Fruit fly (Drosophila melanogaster) whole organism, wandering third instar larva: ENCODE results near the gene CG6574.

Experiments
- Myc ChIP-seq: fragments of >200 bp; optimal IDR thresholded peaks from 2 replicates; lab custom pipeline; 2017
- ey ChIP-seq: fragments of 200-800 bp; sonication (Bioruptor generic); optimal IDR thresholded peaks from 2 replicates; lab custom pipeline; 2016; ENCODE audit warnings: missing biosample characterization, missing genetic modification characterization
- fru ChIP-seq: fragments of 200-800 bp; sonication (Bioruptor generic); optimal IDR thresholded peaks from 3 replicates; lab custom pipeline; 2016; ENCODE audit warnings: missing biosample characterization, mild to moderate bottlenecking, missing genetic modification characterization
- h ChIP-seq: fragments of 200-800 bp; sonication (Bioruptor generic); optimal IDR thresholded peaks from 3 replicates; lab custom pipeline; 2016; ENCODE audit warnings: missing biosample characterization, mild to moderate bottlenecking, missing genetic modification characterization
- rgr ChIP-seq: fragments of 200-800 bp; sonication (Bioruptor generic); optimal IDR thresholded peaks from 3 replicates; lab custom pipeline; 2016; ENCODE audit warnings: missing biosample characterization, mild to moderate bottlenecking, missing genetic modification characterization
- tai ChIP-seq: sonication (Bioruptor generic); optimal IDR thresholded peaks from 2 replicates; lab custom pipeline; 2016; ENCODE audit warnings: missing biosample characterization, missing genetic modification characterization

dm6 chr3R:10888300-10888632 lies 25.5 kb upstream of the CG6574 start:
- TF ChIP-seq Myc (lab: Kevin White, UChicago) (no peak), rgr (GFP tag; lab: Kevin White, UChicago) (no peak), tai (GFP tag; lab: Kevin White, UChicago) (no peak), fru (GFP tag; lab: Kevin White, UChicago) (no peak), h (GFP tag; lab: Kevin White, UChicago) (no peak), ey (GFP tag; lab: Kevin White, UChicago) (no peak)
